Worm (Caenorhabditis elegans): ENCODE data around the gene copz-1.

DNA sequence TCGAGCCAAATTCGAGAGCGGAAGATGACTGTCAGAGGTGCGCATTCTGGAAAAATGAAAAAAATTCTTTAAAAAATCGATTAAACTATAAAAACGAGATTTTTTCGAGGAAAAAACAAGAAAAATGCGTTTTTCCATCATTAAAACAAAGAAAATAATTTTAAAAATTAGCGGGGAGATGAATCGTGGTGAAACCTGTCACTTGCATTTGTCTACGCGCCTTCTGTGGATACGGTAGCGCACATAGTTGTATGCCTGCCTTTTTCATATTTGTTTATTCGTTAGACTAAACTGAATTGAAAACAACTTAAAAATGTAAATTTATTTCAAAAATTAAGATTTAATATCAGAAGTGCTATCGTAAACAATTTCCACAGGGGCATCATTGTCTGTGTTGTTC lies 11.7 kb downstream of the copz-1 start, which contains the start of gene egg-3:
- TF ChIP-seq him-1 (tag; optimal IDR thresholded peaks at IDR 0.05) (no peak), W03F9.2 (tag; optimal IDR thresholded peaks at IDR 0.05) (no peak)

All from whole organism, L4/young adult.